Worm (Caenorhabditis elegans) whole organism, L4 larva: ENCODE data around the gene ZC374.2.
A peak's percentile ranks its signal among the peaks of the same experiment; 100 is the strongest.

ENCODE experiments used
- D1046.2 ChIP-seq: fragments of 200-800 bp; sonication (Bioruptor generic); IDR thresholded peaks from 2 replicates; pipeline ENCODE4 v1.3.6; 2022; ENCODE audit warnings: missing genetic modification characterization, missing compliant biosample characterization
- F10B5.3 ChIP-seq: sonication (generic microtip); optimal IDR thresholded peaks from 2 replicates; lab custom pipeline; 2016; ENCODE audit warnings: mild to moderate bottlenecking, missing genetic modification characterization, missing compliant biosample characterization
- F26F4.8 ChIP-seq: fragments of 200-800 bp; sonication (Bioruptor generic); conservative IDR thresholded peaks from 2 replicates; pipeline ENCODE4 v1.3.6; 2022; ENCODE audit warnings: missing genetic modification characterization, missing compliant biosample characterization
- F44E2.7 ChIP-seq: fragments of 200-800 bp; sonication (Bioruptor generic); IDR thresholded peaks from 2 replicates; pipeline ENCODE4 v2.1.2; 2022; ENCODE audit warnings: missing genetic modification characterization, missing compliant biosample characterization
- F49E8.2 ChIP-seq: sonication (generic microtip); optimal IDR thresholded peaks from 2 replicates; lab custom pipeline; 2016; ENCODE audit warnings: missing compliant biosample characterization, mild to moderate bottlenecking, missing genetic modification characterization, borderline replicate concordance
- T26A8.4 ChIP-seq: fragments of 200-800 bp; sonication (Bioruptor generic); IDR thresholded peaks from 2 replicates; pipeline ENCODE4 v1.3.6; 2022; ENCODE audit warnings: missing genetic modification characterization, missing compliant biosample characterization
- Y5F2A.4 ChIP-seq: fragments of 200-800 bp; sonication (Bioruptor generic); optimal IDR thresholded peaks from 2 replicates; lab custom pipeline; 2018; ENCODE audit warnings: mild to moderate bottlenecking, missing genetic modification characterization, missing compliant biosample characterization
- Y75B8A.6 ChIP-seq: fragments of 200-800 bp; sonication (Bioruptor generic); IDR thresholded peaks from 2 replicates; pipeline ENCODE4 v1.3.6; 2022; ENCODE audit warnings: missing genetic modification reagents, missing genetic modification characterization, missing compliant biosample characterization
- aly-2 ChIP-seq: sonication (generic microtip); optimal IDR thresholded peaks from 2 replicates; lab custom pipeline; 2018; ENCODE audit warnings: missing biosample characterization, missing genetic modification characterization
- attf-4 ChIP-seq: sonication (generic microtip); optimal IDR thresholded peaks from 3 replicates; lab custom pipeline; 2017; ENCODE audit warnings: missing biosample characterization, missing genetic modification characterization
- ceh-28 ChIP-seq: fragments of 150-350 bp; optimal IDR thresholded peaks from 2 replicates; lab custom pipeline; 2014; ENCODE audit warnings: missing biosample characterization, missing genetic modification reagents, missing genetic modification characterization
- ceh-32 ChIP-seq: sonication (generic microtip); optimal IDR thresholded peaks from 2 replicates; lab custom pipeline; 2016; ENCODE audit warnings: mild to moderate bottlenecking, missing genetic modification characterization, missing compliant biosample characterization; ENCODE audit not compliant: poor library complexity
- ceh-62 ChIP-seq: sonication (generic microtip); optimal IDR thresholded peaks from 2 replicates; lab custom pipeline; 2017; ENCODE audit warnings: missing biosample characterization, missing genetic modification characterization
- ceh-82 ChIP-seq: sonication (generic microtip); optimal IDR thresholded peaks from 2 replicates; lab custom pipeline; 2017; ENCODE audit warnings: missing biosample characterization, missing genetic modification characterization
- ces-1 ChIP-seq: fragments of 150-350 bp; sonication (generic microtip); optimal IDR thresholded peaks from 4 replicates; lab custom pipeline; 2014; ENCODE audit warnings: missing biosample characterization, missing genetic modification reagents, missing genetic modification characterization
- cey-2 ChIP-seq: sonication (generic microtip); optimal IDR thresholded peaks from 3 replicates; lab custom pipeline; 2017; ENCODE audit warnings: missing genetic modification characterization, mild to moderate bottlenecking, missing compliant biosample characterization, antibody characterized with exemption, borderline replicate concordance; ENCODE audit not compliant: insufficient read depth
- ctbp-1 ChIP-seq: fragments of 200-800 bp; sonication (Bioruptor generic); IDR thresholded peaks from 2 replicates; pipeline ENCODE4 v1.3.6; 2022; ENCODE audit warnings: missing genetic modification reagents, missing genetic modification characterization, missing compliant biosample characterization
- dmd-8 ChIP-seq: fragments of 200-800 bp; sonication (Bioruptor generic); IDR thresholded peaks from 2 replicates; pipeline ENCODE4 v1.3.6; 2022; ENCODE audit warnings: missing genetic modification characterization, missing compliant biosample characterization
- egl-27 ChIP-seq: sonication (generic microtip); optimal IDR thresholded peaks from 3 replicates; lab custom pipeline; 2017; ENCODE audit warnings: missing biosample characterization, missing genetic modification reagents, missing genetic modification characterization
- fkh-10 ChIP-seq: fragments of 150-350 bp; optimal IDR thresholded peaks from 2 replicates; lab custom pipeline; 2014; ENCODE audit warnings: missing biosample characterization, missing genetic modification reagents, missing genetic modification characterization
- hif-1 ChIP-seq, 2 experiments: sonication (generic microtip); optimal IDR thresholded peaks; 2 replicates each; lab custom pipeline; 2016 to 2017; ENCODE audit warnings: missing compliant biosample characterization in 2 of 2, missing genetic modification characterization in 2 of 2, missing genetic modification reagents in 2 of 2, missing genotype in 2 of 2, mild to moderate bottlenecking in 1 of 2
- hlh-30 ChIP-seq: sonication (generic microtip); optimal IDR thresholded peaks from 2 replicates; lab custom pipeline; 2017; ENCODE audit warnings: antibody characterized with exemption, mild to moderate bottlenecking, missing genetic modification characterization, missing compliant biosample characterization; ENCODE audit not compliant: insufficient read depth
- hmg-1.1 ChIP-seq: fragments of 200-800 bp; sonication (Bioruptor generic); IDR thresholded peaks from 2 replicates; pipeline ENCODE4 v1.3.6; 2022; ENCODE audit warnings: missing genetic modification reagents, missing genetic modification characterization, missing compliant biosample characterization
- lin-29 ChIP-seq: fragments of 200-800 bp; sonication (Bioruptor generic); IDR thresholded peaks from 2 replicates; pipeline ENCODE4 v1.3.6; 2022; ENCODE audit warnings: missing genetic modification reagents, missing genetic modification characterization, missing compliant biosample characterization
- madf-9 ChIP-seq: fragments of 200-800 bp; sonication (Bioruptor generic); conservative IDR thresholded peaks from 2 replicates; pipeline ENCODE4 v1.3.6; 2022; ENCODE audit warnings: missing genetic modification reagents, missing genetic modification characterization, missing compliant biosample characterization
- mdt-29 ChIP-seq: fragments of 200-800 bp; sonication (Bioruptor generic); IDR thresholded peaks from 2 replicates; pipeline ENCODE4 v1.3.6; 2022; ENCODE audit warnings: missing genetic modification reagents, missing genetic modification characterization, missing compliant biosample characterization
- mxl-2 ChIP-seq: fragments of 200-800 bp; sonication (Bioruptor generic); conservative IDR thresholded peaks from 2 replicates; pipeline ENCODE4 v1.3.6; 2022; ENCODE audit warnings: missing genetic modification reagents, missing genetic modification characterization, missing compliant biosample characterization
- nhr-10 ChIP-seq: fragments of 150-350 bp; optimal IDR thresholded peaks from 2 replicates; lab custom pipeline; 2014; ENCODE audit warnings: missing biosample characterization, missing genetic modification characterization
- nhr-102 ChIP-seq: sonication (generic microtip); optimal IDR thresholded peaks from 2 replicates; lab custom pipeline; 2016; ENCODE audit warnings: mild to moderate bottlenecking, missing genetic modification characterization, moderate library complexity, missing compliant biosample characterization
- nhr-237 ChIP-seq: sonication (generic microtip); optimal IDR thresholded peaks from 2 replicates; lab custom pipeline; 2017; ENCODE audit warnings: missing biosample characterization, missing genetic modification characterization
- nhr-41 ChIP-seq: fragments of 200-800 bp; sonication (Bioruptor generic); IDR thresholded peaks from 2 replicates; pipeline ENCODE4 v1.3.6; 2022; ENCODE audit warnings: missing genetic modification reagents, missing genetic modification characterization, missing compliant biosample characterization
- nhr-48 ChIP-seq: sonication (generic microtip); optimal IDR thresholded peaks from 2 replicates; lab custom pipeline; 2016; ENCODE audit warnings: mild to moderate bottlenecking, missing genetic modification characterization, missing compliant biosample characterization
- nhr-77 ChIP-seq: fragments of 150-350 bp; optimal IDR thresholded peaks from 2 replicates; lab custom pipeline; 2014; ENCODE audit warnings: missing biosample characterization, missing genetic modification characterization
- saeg-2 ChIP-seq: fragments of 200-800 bp; sonication (Bioruptor generic); IDR thresholded peaks from 2 replicates; pipeline ENCODE4 v1.3.6; 2022; ENCODE audit warnings: missing genetic modification reagents, missing genetic modification characterization, missing compliant biosample characterization
- sdz-12 ChIP-seq: fragments of 200-800 bp; sonication (Bioruptor generic); optimal IDR thresholded peaks from 2 replicates; lab custom pipeline; 2018; ENCODE audit warnings: mild to moderate bottlenecking, missing genetic modification characterization, missing compliant biosample characterization
- set-16 ChIP-seq: fragments of 200-800 bp; sonication (Bioruptor generic); IDR thresholded peaks from 2 replicates; pipeline ENCODE4 v1.3.6; 2022; ENCODE audit warnings: missing genetic modification reagents, missing genetic modification characterization, missing compliant biosample characterization
- spr-3 ChIP-seq: fragments of 200-800 bp; sonication (Bioruptor generic); optimal IDR thresholded peaks from 2 replicates; lab custom pipeline; 2018; ENCODE audit warnings: mild to moderate bottlenecking, missing genetic modification characterization, missing compliant biosample characterization
- tag-97 ChIP-seq: fragments of 200-800 bp; sonication (Bioruptor generic); IDR thresholded peaks from 2 replicates; pipeline ENCODE4 v1.3.6; 2022; ENCODE audit warnings: missing genetic modification characterization, missing compliant biosample characterization
- tra-1 ChIP-seq: fragments of 200-800 bp; sonication (Bioruptor generic); IDR thresholded peaks from 2 replicates; pipeline ENCODE4 v1.3.6; 2022; ENCODE audit warnings: missing genetic modification reagents, missing genetic modification characterization, missing compliant biosample characterization
- unc-39 ChIP-seq: sonication (generic microtip); optimal IDR thresholded peaks from 2 replicates; lab custom pipeline; 2017; ENCODE audit warnings: missing biosample characterization, missing genetic modification characterization
- zip-2 ChIP-seq: fragments of 150-350 bp; optimal IDR thresholded peaks from 2 replicates; lab custom pipeline; 2014; ENCODE audit warnings: missing biosample characterization, missing genetic modification characterization

ZC374.2 gene

DNA sequence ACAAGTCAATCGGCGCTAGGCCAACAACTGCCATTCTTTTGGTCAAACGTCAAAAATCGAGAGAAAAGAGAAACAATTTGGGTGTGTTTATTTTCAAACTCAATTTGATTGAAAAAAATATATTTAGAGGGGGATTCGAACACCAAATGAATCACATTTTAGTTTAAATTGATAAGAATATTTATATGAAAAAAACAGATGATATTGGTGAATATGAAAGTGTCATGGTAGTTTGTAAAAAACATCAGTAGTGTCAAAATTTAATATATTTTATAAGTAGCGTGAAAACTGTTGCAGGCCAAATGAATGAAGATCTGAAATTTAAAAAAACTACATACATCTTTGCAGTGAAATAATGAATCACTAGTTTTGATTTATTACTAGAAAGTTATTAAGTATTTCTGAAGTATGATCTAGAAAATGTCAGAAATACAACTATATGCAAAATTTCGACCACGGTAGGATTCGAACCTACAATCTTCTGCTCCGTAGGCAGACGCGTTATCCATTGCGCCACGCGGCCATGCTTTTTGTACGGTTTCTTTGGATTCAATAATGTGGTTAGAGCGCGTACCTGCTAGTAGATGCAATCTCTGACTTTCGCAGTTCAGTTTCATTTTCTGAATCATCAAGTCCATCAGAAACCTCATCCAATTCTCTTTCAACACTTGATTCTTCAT, 29.1 kb downstream of the ZC374.2 start, which contains the start of gene F19C6.4 (continued):
- TF ChIP-seq zip-2 (tag; lab: Kevin White, UChicago) (no peak), cey-2 (no peak), F49E8.2 (no peak), F26F4.8 (GFP tag; lab: Robert Waterston, UW) (no peak), F10B5.3 (tag; lab: Kevin White, UChicago) (no peak), Y5F2A.4 (GFP tag; lab: Kevin White, UChicago) (no peak), hif-1 (tag; optimal IDR thresholded peaks at IDR 0.05; lab: Kevin White, UChicago) (no peak), hmg-1.1 (0 out of 2 replicates have a peak, but pooled peaks have one; percentile 36), Y75B8A.6 (GFP tag; lab: Robert Waterston, UW) (no peak), mdt-29 (GFP tag; lab: Robert Waterston, UW) (no peak), ceh-28 (tag; lab: Kevin White, UChicago) (no peak), nhr-48 (tag; lab: Kevin White, UChicago) (peak; percentile 3), nhr-237 (tag; lab: Kevin White, UChicago) (no peak), nhr-41 (GFP tag; lab: Robert Waterston, UW) (no peak), set-16 (GFP tag; lab: Robert Waterston, UW) (no peak), mxl-2 (GFP tag; lab: Robert Waterston, UW) (no peak), nhr-77 (tag; lab: Kevin White, UChicago) (no peak), ceh-62 (tag; lab: Kevin White, UChicago) (no peak), ceh-32 (tag; lab: Kevin White, UChicago) (no peak), tra-1 (GFP tag; lab: Robert Waterston, UW) (peak; percentile 75), F44E2.7 (GFP tag; lab: Robert Waterston, UW) (no peak), ces-1 (no peak), egl-27 (tag; lab: Kevin White, UChicago) (no peak), dmd-8 (GFP tag; lab: Robert Waterston, UW) (peak; percentile 42; the same call in 1 of the 2 replicates), nhr-10 (tag; lab: Kevin White, UChicago) (no peak), nhr-102 (no peak), fkh-10 (GFP tag; lab: Kevin White, UChicago) (no peak), D1046.2 (GFP tag; lab: Robert Waterston, UW) (no peak), spr-3 (GFP tag; lab: Kevin White, UChicago) (no peak)

- TF ChIP-seq hlh-30 (tag; lab: Kevin White, UChicago): no peak
- peak; percentile 34; the same call in 1 of the 2 replicates for TF ChIP-seq ctbp-1 (GFP tag; lab: Robert Waterston, UW)
- no peak for TF ChIP-seq attf-4 (tag; lab: Kevin White, UChicago)
- TF ChIP-seq fkh-10 (GFP tag; lab: Kevin White, UChicago): peak; percentile 56
- TF ChIP-seq ces-1: peak; percentile 9
Measured at ce11 chrX:10009985-10010384, 37.2 kb downstream of the ZC374.2 start.

DNA sequence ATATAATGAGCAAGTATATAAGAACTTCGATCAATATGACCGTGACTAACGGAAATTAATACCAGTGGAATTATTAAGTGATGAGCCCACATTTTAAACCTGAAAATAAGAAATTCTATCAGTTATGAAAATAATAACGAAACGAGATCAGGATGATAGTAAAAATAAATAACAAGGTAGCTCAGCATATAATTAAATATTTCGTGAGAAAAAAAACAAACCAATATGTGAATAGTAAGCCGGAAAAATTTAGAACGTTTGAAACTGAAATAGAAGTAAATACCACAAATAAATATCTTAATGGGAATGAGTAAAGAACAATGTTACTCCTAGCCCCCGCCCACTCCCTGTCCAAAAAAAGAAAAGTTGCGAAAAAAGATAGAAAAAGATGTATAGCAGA, 38.6 kb downstream of the ZC374.2 start, which contains the start of gene F19C6.3:
F19C6.3 (minus strand) TSS at position 101 of the 400 bp plus-strand sequence.
- TF ChIP-seq hmg-1.1: no peak
- TF ChIP-seq F26F4.8 (GFP tag; lab: Robert Waterston, UW): no peak
- TF ChIP-seq tag-97: no peak
- no peak for TF ChIP-seq sdz-12 (GFP tag; lab: Kevin White, UChicago)
- no peak for TF ChIP-seq ceh-82
- TF ChIP-seq fkh-10 (GFP tag; lab: Kevin White, UChicago): no peak
- TF ChIP-seq saeg-2 (GFP tag; lab: Robert Waterston, UW): no peak
- no peak for TF ChIP-seq unc-39
- TF ChIP-seq ceh-32 (tag; lab: Kevin White, UChicago): no peak
- no peak for TF ChIP-seq T26A8.4 (GFP tag; lab: Robert Waterston, UW)
- no peak for TF ChIP-seq aly-2
- no peak for TF ChIP-seq ceh-62 (tag; lab: Kevin White, UChicago)
- TF ChIP-seq madf-9 (GFP tag; lab: Robert Waterston, UW): no peak
- no peak for TF ChIP-seq nhr-48 (tag; lab: Kevin White, UChicago)
- no peak for TF ChIP-seq lin-29 (GFP tag; lab: Robert Waterston, UW)
